Worm (Caenorhabditis elegans) whole organism, L3 larva: Measurements from ENCODE around the gene T05A7.13.

Source experiments
- R02D3.7 ChIP-seq: fragments of 150-350 bp; optimal IDR thresholded peaks from 2 replicates; lab custom pipeline; 2014; ENCODE audit warnings: missing biosample characterization, missing genetic modification characterization
- aly-2 ChIP-seq: fragments of 150-350 bp; optimal IDR thresholded peaks from 2 replicates; lab custom pipeline; 2014; ENCODE audit warnings: missing biosample characterization, missing genetic modification characterization
- ama-1 ChIP-seq: fragments of 150-350 bp; optimal IDR thresholded peaks from 2 replicates; lab custom pipeline; 2018
- egl-27 ChIP-seq: sonication (generic microtip); optimal IDR thresholded peaks from 4 replicates; lab custom pipeline; 2017; ENCODE audit warnings: missing biosample characterization, missing genetic modification reagents, missing genetic modification characterization
- elt-1 ChIP-seq: fragments of 150-350 bp; optimal IDR thresholded peaks from 2 replicates; lab custom pipeline; 2014; ENCODE audit warnings: missing biosample characterization, missing genetic modification characterization
- elt-2 ChIP-seq: sonication (generic microtip); optimal IDR thresholded peaks from 2 replicates; lab custom pipeline; 2016; ENCODE audit warnings: missing genetic modification reagents, mild to moderate bottlenecking, missing genetic modification characterization, missing compliant biosample characterization
- fkh-10 ChIP-seq: sonication (generic microtip); optimal IDR thresholded peaks from 2 replicates; lab custom pipeline; 2017; ENCODE audit warnings: missing biosample characterization, missing genetic modification reagents, missing genetic modification characterization
- lsy-12 ChIP-seq: sonication (generic microtip); optimal IDR thresholded peaks from 2 replicates; lab custom pipeline; 2016; ENCODE audit warnings: mild to moderate bottlenecking, missing genetic modification characterization, missing compliant biosample characterization
- nhr-237 ChIP-seq: fragments of 150-350 bp; optimal IDR thresholded peaks from 2 replicates; lab custom pipeline; 2014; ENCODE audit warnings: missing biosample characterization, missing genetic modification characterization
- nhr-76 ChIP-seq: fragments of 150-350 bp; sonication (generic microtip); optimal IDR thresholded peaks from 5 replicates; lab custom pipeline; 2014; ENCODE audit warnings: missing biosample characterization, missing genetic modification characterization
- pha-4 ChIP-seq: fragments of 150-350 bp; optimal IDR thresholded peaks from 2 replicates; lab custom pipeline; 2014; ENCODE audit warnings: missing biosample characterization, missing genetic modification reagents, missing genetic modification characterization
- snpc-4 ChIP-seq: fragments of 150-350 bp; optimal IDR thresholded peaks from 2 replicates; lab custom pipeline; 2014; ENCODE audit warnings: missing biosample characterization, missing genetic modification characterization
- unc-62 ChIP-seq: fragments of 150-350 bp; sonication (generic microtip); optimal IDR thresholded peaks from 4 replicates; lab custom pipeline; 2014; ENCODE audit warnings: missing biosample characterization, missing genetic modification reagents, missing genetic modification characterization
- zag-1 ChIP-seq: fragments of 150-350 bp; optimal IDR thresholded peaks from 2 replicates; lab custom pipeline; 2014; ENCODE audit warnings: missing biosample characterization, missing genetic modification characterization

DNA sequence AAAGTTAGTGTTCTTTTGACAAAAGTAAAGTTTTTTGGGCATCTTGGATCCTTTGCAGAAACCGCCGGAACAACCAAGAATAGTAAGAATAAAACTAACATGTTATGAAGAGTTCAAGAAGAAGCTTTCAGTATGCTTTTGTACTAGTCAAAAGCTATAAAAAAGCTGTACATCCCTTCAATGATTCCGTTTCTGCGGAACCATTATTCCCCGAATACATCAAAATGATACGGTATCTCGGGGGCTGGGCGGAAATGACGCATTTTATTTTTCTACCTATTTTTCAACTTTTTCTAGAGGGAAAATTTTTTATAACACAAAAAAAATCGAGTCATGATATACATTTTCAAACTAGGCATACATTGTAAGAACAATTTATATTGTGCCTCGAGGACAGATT lies 41.5 kb downstream of the T05A7.13 start, which contains the start of gene clec-138:
- no peak for TF ChIP-seq R02D3.7
- no peak for TF ChIP-seq nhr-76 (tag; lab: Kevin White, UChicago)
- no peak for TF ChIP-seq aly-2 (tag; lab: Kevin White, UChicago)
- no peak for TF ChIP-seq snpc-4 (tag; lab: Kevin White, UChicago)
- TF ChIP-seq elt-2 (tag; lab: Kevin White, UChicago): no peak
- no peak for TF ChIP-seq pha-4
- TF ChIP-seq zag-1 (tag; lab: Kevin White, UChicago): no peak
- no peak for TF ChIP-seq elt-1 (tag; lab: Kevin White, UChicago)
- no peak for TF ChIP-seq fkh-10 (GFP tag; lab: Kevin White, UChicago)
- no peak for TF ChIP-seq egl-27 (tag; lab: Kevin White, UChicago)
- no peak for TF ChIP-seq unc-62
- no peak for TF ChIP-seq ama-1
- no peak for TF ChIP-seq lsy-12 (tag; lab: Kevin White, UChicago)
- TF ChIP-seq nhr-237 (tag; lab: Kevin White, UChicago): no peak
